Fruit fly (Drosophila melanogaster): ENCODE data around the gene CG8641.

CG8641 gene

DNA sequence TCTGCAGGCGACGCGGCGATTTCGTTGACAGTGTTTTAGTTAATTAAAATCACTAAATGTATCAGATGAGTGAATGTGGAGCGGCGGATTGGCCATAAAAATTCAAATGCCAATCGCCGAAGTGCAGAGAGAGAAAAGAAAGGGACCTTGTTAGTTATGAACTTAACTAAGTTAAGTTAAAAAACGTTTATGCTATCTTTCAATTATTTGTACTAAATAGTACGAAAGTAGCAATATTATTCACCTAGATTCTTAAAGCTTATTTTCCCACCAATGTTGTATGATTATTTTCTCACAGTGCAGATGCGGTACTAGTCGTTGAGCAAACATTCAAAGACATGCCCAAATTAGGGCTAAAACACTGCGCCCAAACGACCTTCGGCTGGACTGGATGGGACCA, 13.5 kb upstream of the CG8641 start:
- TF ChIP-seq insv (optimal IDR thresholded peaks at IDR 0.05) (no peak), h (optimal IDR thresholded peaks at IDR 0.05) (no peak), Sin3A (optimal IDR thresholded peaks at IDR 0.05) (no peak), psq (optimal IDR thresholded peaks at IDR 0.05) (no peak)

DNA sequence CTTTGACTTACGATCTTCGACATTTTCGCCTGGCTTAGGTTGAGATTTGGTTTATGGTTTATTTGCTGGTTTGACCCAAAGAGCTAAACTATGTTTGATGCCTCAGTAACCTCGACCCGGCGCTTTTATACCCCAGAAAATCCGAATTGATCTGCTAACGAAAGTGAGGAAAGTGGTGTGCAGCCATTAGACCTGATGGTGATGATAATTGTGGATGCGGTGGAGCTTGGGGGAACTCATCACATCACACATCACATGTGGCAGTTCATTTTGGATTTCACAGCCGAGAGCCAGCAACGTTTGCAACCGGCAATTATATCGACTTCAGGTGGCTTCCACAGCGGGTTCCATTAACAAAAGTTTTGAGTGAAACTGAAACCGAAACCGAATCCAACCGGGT, 11.4 kb upstream of the CG8641 start, which contains the start of gene Cpr65Eb:
Gene Cpr65Eb, minus strand, starts transcription at position 101 of the 400 bp plus-strand sequence.
- TF ChIP-seq psq (optimal IDR thresholded peaks at IDR 0.05) (no peak), h (optimal IDR thresholded peaks at IDR 0.05) (no peak), insv (optimal IDR thresholded peaks at IDR 0.05) (no peak), Myc (optimal IDR thresholded peaks at IDR 0.05) (no peak), ttk (optimal IDR thresholded peaks at IDR 0.05) (no peak), Sin3A (optimal IDR thresholded peaks at IDR 0.05) (no peak)

DNA sequence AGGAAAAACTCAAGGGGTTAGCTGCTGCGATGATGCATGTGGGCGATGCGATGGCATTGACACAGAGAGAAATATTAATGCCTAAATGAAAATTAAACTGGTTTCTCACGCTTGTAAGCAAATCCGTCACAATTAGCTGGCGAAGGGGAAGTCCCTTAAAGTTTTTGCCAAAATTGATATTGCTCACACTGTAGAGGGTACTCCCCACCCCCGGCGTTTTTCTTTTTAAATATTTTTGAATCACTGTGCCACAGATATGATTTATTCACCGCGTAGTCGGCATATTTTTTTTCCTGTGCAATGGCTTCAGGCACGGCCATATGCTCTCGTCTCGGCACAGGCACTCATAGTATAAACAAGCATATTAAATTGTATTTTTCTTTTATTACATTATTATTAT, 10.1 kb upstream of the CG8641 start:
- TF ChIP-seq h (optimal IDR thresholded peaks at IDR 0.05) (no peak), insv (optimal IDR thresholded peaks at IDR 0.05) (no peak), Sin3A (optimal IDR thresholded peaks at IDR 0.05) (no peak), Myc (optimal IDR thresholded peaks at IDR 0.05) (no peak), ttk (optimal IDR thresholded peaks at IDR 0.05) (no peak), psq (optimal IDR thresholded peaks at IDR 0.05) (no peak)

DNA sequence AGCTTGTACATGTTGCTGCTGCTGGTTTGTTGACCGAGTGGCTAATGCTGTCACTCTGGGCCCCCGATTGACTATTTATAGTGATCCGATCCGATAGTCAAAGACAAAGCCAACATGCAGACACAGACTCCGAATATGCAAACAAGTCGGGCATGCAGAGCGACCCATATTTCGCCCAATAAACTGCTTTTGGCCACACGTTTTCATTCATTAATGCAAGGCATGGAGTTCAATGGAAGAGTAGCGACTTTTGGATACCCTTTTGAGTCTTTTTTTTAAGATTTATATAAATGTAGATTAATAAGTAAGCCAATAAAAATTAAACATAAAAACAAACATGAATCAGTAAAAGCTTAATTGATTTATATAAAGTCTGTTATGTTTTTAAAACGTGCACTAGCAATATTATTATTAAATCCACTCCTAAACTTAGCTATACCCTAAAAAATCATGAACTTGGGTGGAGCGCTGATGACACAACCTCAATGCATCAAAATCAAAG, 9.3 kb upstream of the CG8641 start, which contains the start of gene Cpr65Ea:
Gene Cpr65Ea, minus strand, starts transcription at position 51 of the 502 bp plus-strand sequence.
- TF ChIP-seq Myc (optimal IDR thresholded peaks at IDR 0.05) = no peak
- TF ChIP-seq insv (optimal IDR thresholded peaks at IDR 0.05) = no peak
- no peak for TF ChIP-seq Sin3A (optimal IDR thresholded peaks at IDR 0.05)
- no peak for TF ChIP-seq h (optimal IDR thresholded peaks at IDR 0.05)
- TF ChIP-seq ttk (optimal IDR thresholded peaks at IDR 0.05) = no peak
- no peak for TF ChIP-seq psq (optimal IDR thresholded peaks at IDR 0.05)

DNA sequence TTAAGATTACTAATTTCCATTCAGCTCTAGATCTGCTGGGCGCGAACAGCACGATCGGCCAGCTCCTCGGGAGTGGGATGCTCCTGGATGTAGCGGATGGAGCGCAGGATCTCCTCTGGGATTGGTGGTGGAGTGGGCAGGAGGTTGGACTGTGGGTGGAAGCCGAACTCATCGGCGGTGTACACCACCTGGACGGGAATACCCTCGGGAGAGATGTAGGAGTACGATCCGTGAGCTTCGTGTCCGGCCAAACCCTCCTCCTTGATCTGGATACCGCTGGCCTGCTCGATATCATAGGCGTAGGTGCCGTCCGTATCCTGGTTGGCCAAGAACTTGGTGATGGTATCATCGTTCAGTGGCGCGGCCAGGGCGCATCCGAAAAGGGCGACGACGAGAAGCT, 8.8 kb upstream of the CG8641 start:
- TF ChIP-seq h (optimal IDR thresholded peaks at IDR 0.05) = no peak
- TF ChIP-seq Myc (optimal IDR thresholded peaks at IDR 0.05) = no peak
- TF ChIP-seq insv (optimal IDR thresholded peaks at IDR 0.05) = no peak
- no peak for TF ChIP-seq Sin3A (optimal IDR thresholded peaks at IDR 0.05)
- TF ChIP-seq ttk (optimal IDR thresholded peaks at IDR 0.05) = no peak
- no peak for TF ChIP-seq psq (optimal IDR thresholded peaks at IDR 0.05)

DNA sequence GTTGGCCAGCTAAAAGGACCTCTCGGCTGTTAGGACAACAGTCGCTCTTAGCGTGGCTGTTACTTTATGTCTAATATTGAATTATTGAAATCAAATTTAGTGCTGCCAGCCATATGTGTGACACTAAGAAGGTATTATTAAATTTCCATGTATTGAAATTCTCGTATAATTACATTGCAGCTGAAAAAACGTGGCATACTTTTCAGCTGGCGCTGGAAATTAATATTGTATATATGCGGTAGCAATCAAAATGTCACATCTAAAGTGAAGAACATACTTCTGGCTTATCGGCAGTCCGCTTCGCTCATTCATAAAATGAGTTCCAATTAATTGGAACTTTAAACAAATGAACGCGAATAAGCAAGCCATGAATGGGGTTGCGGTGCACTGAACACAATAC, 4.9 kb upstream of the CG8641 start:
- TF ChIP-seq insv (optimal IDR thresholded peaks at IDR 0.05) (no peak), Myc (optimal IDR thresholded peaks at IDR 0.05) (no peak), ttk (optimal IDR thresholded peaks at IDR 0.05) (no peak), h (optimal IDR thresholded peaks at IDR 0.05) (no peak), Sin3A (optimal IDR thresholded peaks at IDR 0.05) (no peak), psq (optimal IDR thresholded peaks at IDR 0.05) (no peak)

DNA sequence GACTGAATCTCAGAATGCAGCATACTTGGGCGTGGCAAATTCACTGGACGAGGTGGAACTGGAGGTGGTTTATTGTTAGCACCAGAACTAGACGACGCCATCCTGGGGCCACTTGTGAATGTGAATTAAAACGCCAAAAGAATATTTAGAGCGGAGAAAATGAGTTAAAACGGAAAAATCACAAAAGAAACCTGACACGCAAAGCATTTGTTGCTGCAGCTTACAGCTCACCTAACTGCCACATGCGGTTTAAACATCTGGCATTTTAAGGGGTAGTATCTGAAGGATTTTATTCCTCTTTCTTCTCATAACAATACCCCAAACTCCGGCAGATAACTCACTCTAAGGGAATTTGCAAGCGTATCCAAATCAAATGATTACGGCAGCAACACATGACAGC, 2.1 kb downstream of the CG8641 start, which contains the start of gene CG34030:
Gene CG34030, minus strand, starts transcription at position 101 of the 400 bp plus-strand sequence.
- TF ChIP-seq ttk (optimal IDR thresholded peaks at IDR 0.05) = no peak
- no peak for TF ChIP-seq psq (optimal IDR thresholded peaks at IDR 0.05)
- no peak for TF ChIP-seq Sin3A (optimal IDR thresholded peaks at IDR 0.05)
- no peak for TF ChIP-seq insv (optimal IDR thresholded peaks at IDR 0.05)
- TF ChIP-seq Myc (optimal IDR thresholded peaks at IDR 0.05) = no peak
- no peak for TF ChIP-seq h (optimal IDR thresholded peaks at IDR 0.05)

DNA sequence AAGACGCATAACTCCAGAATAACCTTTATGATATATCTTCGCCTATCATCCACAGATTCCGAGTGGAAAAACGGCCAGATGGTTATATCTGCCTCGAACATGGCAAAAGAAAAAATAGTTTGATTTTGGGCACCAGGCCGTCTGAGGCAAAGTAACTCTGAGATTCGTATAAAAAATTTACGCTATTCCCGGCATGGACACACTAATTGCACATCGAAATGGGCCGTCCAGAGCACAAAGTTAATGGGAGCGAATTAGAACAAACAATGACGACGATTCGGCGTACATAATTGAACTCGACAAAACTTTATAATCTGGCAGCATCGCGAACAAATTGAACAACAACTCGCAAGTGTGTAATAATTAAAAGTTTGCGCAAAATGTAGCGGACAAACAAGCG, 8.2 kb downstream of the CG8641 start, which contains the start of gene CG32391:
Gene CG32391, minus strand, starts transcription at position 101 of the 400 bp plus-strand sequence.
- TF ChIP-seq Myc (optimal IDR thresholded peaks at IDR 0.05) (no peak), insv (optimal IDR thresholded peaks at IDR 0.05) (no peak), Sin3A (optimal IDR thresholded peaks at IDR 0.05) (no peak), h (optimal IDR thresholded peaks at IDR 0.05) (no peak), ttk (optimal IDR thresholded peaks at IDR 0.05) (no peak), psq (optimal IDR thresholded peaks at IDR 0.05) (no peak)

DNA sequence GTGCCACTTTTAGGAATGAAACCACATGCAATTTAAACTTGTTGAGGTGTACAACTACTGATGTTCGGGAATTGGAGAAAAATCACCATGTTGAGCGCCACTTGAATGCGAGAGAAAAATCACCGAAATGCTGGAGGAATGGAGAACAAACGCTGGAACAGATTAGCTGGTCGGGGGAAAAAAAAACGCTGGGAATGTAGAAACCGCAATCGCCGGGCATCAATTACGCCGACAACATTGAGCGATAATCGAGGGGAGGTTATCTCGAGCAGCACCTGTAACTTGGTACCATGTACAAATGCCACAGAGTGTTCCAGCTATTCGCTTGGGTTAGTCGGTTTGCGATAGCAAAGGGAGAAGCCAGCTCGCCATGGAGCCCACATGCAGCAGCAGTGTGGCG, 11.2 kb downstream of the CG8641 start, which contains the start of gene CG14823:
Gene CG14823, plus strand, starts transcription at position 301 of the 400 bp plus-strand sequence.
- TF ChIP-seq h (optimal IDR thresholded peaks at IDR 0.05) (no peak), psq (optimal IDR thresholded peaks at IDR 0.05) (no peak), insv (optimal IDR thresholded peaks at IDR 0.05) (no peak), ttk (optimal IDR thresholded peaks at IDR 0.05) (no peak), Myc (optimal IDR thresholded peaks at IDR 0.05) (no peak), Sin3A (optimal IDR thresholded peaks at IDR 0.05) (no peak)

DNA sequence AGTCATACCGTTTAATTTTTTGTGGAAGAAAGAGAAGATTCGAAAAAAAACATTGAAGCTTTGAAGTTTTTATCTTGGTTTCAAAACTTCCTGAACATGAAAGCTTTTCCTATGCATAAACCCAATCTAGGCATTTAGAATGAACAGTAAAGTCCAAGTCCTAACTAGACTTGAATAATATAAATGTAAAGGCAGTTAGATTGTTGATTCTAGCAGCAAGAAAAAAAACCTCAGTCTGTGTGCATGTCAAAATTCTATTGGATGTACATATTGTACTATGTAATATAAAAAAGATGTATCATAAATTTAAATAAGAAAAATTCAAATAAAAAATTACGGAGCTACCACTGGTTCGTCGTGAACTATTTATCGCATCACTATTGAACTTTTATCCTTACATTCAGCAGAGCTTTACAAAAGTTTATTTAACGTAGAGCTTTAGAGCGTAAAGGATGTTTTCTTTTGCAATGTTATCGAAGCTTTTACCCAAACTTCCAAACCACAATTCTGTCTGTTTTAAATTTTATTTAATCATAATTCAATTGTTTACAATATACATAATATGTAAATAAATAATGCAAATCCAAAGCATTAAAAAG, 18.8 kb downstream of the CG8641 start:
- TF ChIP-seq h (optimal IDR thresholded peaks at IDR 0.05) (no peak), psq (optimal IDR thresholded peaks at IDR 0.05) (no peak), insv (optimal IDR thresholded peaks at IDR 0.05) (no peak)

DNA sequence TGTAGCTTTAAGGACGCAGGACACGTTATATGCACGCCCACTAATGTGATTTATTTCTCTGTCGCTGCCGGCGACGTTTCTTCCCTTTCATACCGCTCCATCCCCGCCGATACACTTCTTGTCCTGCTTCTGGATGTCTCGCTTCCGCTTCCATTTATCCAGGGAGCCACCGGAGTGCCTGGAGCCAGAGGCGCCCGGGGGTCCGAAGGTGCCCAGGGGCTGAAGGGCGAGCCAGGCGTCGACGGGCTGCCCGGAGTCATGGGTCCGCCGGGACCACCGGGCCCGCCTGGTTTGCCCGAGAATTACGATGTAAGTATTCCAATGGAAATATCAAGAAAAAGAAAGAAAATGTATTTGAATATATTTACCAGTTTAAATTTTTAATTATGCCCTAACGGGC, 39.4 kb downstream of the CG8641 start:
- no peak for TF ChIP-seq Myc (optimal IDR thresholded peaks at IDR 0.05)
- TF ChIP-seq psq (optimal IDR thresholded peaks at IDR 0.05) = no peak
- no peak for TF ChIP-seq h (optimal IDR thresholded peaks at IDR 0.05)
- no peak for TF ChIP-seq insv (optimal IDR thresholded peaks at IDR 0.05)
- TF ChIP-seq Sin3A (optimal IDR thresholded peaks at IDR 0.05) = no peak
- TF ChIP-seq ttk (optimal IDR thresholded peaks at IDR 0.05) = no peak

DNA sequence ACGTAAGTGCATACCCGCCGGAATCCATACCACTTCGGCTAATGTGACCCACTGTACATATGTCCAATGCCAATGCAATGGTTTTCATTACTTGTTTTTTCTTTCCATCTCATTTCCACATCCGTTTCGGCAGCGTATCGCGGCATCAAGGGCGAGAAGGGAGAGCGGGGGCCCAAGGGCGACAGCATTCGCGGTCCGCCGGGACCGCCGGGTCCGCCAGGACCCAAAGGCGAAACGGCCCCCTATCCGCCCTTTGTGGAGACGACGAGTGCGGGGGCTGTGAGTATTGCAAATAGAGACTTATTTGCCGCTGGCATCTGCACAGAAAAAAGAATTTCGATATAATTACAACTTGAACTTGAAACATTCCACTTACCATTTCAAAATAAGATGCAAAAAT, 42.2 kb downstream of the CG8641 start:
- TF ChIP-seq Myc (optimal IDR thresholded peaks at IDR 0.05) = no peak

DNA sequence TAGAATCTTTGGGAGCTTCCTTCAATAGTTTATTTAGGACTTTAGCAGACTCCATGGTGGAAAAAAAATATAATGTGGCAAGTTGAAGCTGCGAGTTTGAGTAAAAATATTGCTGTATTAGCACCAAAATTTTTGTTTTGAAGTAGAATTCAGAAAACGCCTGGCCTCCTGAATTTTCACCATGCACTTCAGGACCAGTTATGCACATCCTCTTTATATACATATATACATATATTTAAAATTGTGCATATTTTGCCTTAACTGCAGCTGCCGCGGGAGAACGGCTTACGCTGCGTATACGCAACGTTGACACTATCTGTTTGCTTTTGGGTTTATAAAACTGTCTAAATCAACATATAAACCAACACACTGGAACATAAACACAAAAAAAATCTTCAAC, 50.6 kb downstream of the CG8641 start, which contains the start of gene CG17744:
Gene CG17744, minus strand, starts transcription at position 101 of the 400 bp plus-strand sequence.
- no peak for TF ChIP-seq h (optimal IDR thresholded peaks at IDR 0.05)
- no peak for TF ChIP-seq insv (optimal IDR thresholded peaks at IDR 0.05)
- no peak for TF ChIP-seq ttk (optimal IDR thresholded peaks at IDR 0.05)
- TF ChIP-seq Sin3A (optimal IDR thresholded peaks at IDR 0.05) = no peak
- TF ChIP-seq psq (optimal IDR thresholded peaks at IDR 0.05) = no peak
- no peak for TF ChIP-seq Myc (optimal IDR thresholded peaks at IDR 0.05)

All from Kc167 (cell line).